Worm (Caenorhabditis elegans): ENCODE results near the gene clc-10.

ce11 chrIII:6008989-6009610 lies 47.8 kb upstream of the clc-10 start, which contains the start of the genes gcna-1 and eftu-2:
- no peak for TF ChIP-seq nhr-76 (tag; optimal IDR thresholded peaks at IDR 0.05)
- TF ChIP-seq zag-1 (tag; optimal IDR thresholded peaks at IDR 0.05) = no peak
- TF ChIP-seq snpc-4 (tag; optimal IDR thresholded peaks at IDR 0.05) = no peak
- TF ChIP-seq ztf-4 (tag; optimal IDR thresholded peaks at IDR 0.05) = no peak
- no peak for TF ChIP-seq lin-39 (tag; optimal IDR thresholded peaks at IDR 0.05)
- TF ChIP-seq sea-2 (GFP tag; optimal IDR thresholded peaks at IDR 0.05) = no peak
- TF ChIP-seq ztf-11 (tag; optimal IDR thresholded peaks at IDR 0.05) = no peak
- TF ChIP-seq fkh-10 (GFP tag; optimal IDR thresholded peaks at IDR 0.05) = no peak
- TF ChIP-seq nhr-77 (tag; optimal IDR thresholded peaks at IDR 0.05) = no peak

All from whole organism, L3 larva.